Worm (Caenorhabditis elegans) whole organism, young adult: Measurements from ENCODE around the gene clec-60.
"Not testable (repeated sequence)": the region's sequence is repeated elsewhere in the genome, so short reads cannot be mapped to it uniquely, and the experiment has no call there.

ENCODE experiments used
- B0261.1 ChIP-seq: sonication (generic microtip); optimal IDR thresholded peaks from 2 replicates; lab custom pipeline; 2016; ENCODE audit warnings: mild to moderate bottlenecking, missing genetic modification characterization, moderate library complexity, missing compliant biosample characterization
- aptf-3 ChIP-seq: fragments of 200-800 bp; sonication (Bioruptor generic); IDR thresholded peaks from 2 replicates; pipeline ENCODE4 v1.3.6; 2022; ENCODE audit warnings: missing genetic modification characterization, missing compliant biosample characterization
- bed-1 ChIP-seq: fragments of 200-800 bp; sonication (Bioruptor generic); IDR thresholded peaks from 2 replicates; pipeline ENCODE4 v1.3.6; 2022; ENCODE audit warnings: missing genetic modification reagents, missing genetic modification characterization, missing compliant biosample characterization
- dpl-1 ChIP-seq: fragments of 150-350 bp; optimal IDR thresholded peaks from 2 replicates; lab custom pipeline; 2014; ENCODE audit warnings: missing biosample characterization, missing genetic modification reagents, missing genetic modification characterization
- lsl-1 ChIP-seq: fragments of 200-800 bp; sonication (Bioruptor generic); optimal IDR thresholded peaks from 2 replicates; lab custom pipeline; 2018; ENCODE audit warnings: mild to moderate bottlenecking, missing genetic modification characterization, moderate library complexity, missing compliant biosample characterization
- nhr-90 ChIP-seq: sonication (generic microtip); optimal IDR thresholded peaks from 2 replicates; lab custom pipeline; 2016; ENCODE audit warnings: missing genotype, mild to moderate bottlenecking, missing genetic modification characterization, missing compliant biosample characterization
- snpc-4 ChIP-seq, 5 experiments: fragments of 150-350 bp in 1 of 5; sonication (generic microtip) in 4 of 5; optimal IDR thresholded peaks; 2 replicates each; lab custom pipeline; 2014 to 2018; ENCODE audit warnings: missing genetic modification characterization in 5 of 5, missing biosample characterization in 3 of 5, antibody characterized with exemption in 2 of 5, mild to moderate bottlenecking in 2 of 5, missing compliant biosample characterization in 2 of 5, missing genotype in 2 of 5, moderate library complexity in 2 of 5, missing genetic modification reagents in 1 of 5
- unc-62 ChIP-seq: fragments of 150-350 bp; optimal IDR thresholded peaks from 2 replicates; lab custom pipeline; 2014; ENCODE audit warnings: missing biosample characterization, missing genetic modification reagents, missing genetic modification characterization

DNA sequence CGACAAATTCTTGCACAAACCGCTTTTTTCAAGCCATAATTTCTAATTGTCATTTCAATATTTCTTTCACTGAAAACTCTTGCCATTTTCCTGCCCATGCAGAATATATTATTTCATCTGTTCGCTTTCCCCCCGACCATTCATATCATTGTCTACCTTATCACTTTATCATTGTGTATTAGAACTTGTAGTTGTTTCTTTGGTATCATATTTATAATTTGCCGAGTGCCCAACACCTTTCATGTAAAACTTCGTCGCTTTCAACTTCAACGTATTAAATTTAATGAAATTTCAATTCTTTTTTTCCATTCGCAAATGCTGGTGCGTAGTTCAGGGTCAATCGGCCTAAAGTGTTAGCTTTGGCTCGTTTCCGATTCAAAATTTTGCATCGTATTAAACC lies 38.8 kb downstream of the clec-60 start, which contains the start of gene ZK673.1:
- not testable (repeated sequence) for TF ChIP-seq bed-1 (GFP tag; lab: Robert Waterston, UW); snpc-4 (GFP tag; optimal IDR thresholded peaks at IDR 0.05; lab: Kevin White, UChicago); snpc-4 (tag; optimal IDR thresholded peaks at IDR 0.05; lab: Kevin White, UChicago); lsl-1; B0261.1 (tag; lab: Kevin White, UChicago); dpl-1 (GFP tag; lab: Kevin White, UChicago); unc-62 (GFP tag; lab: Kevin White, UChicago); aptf-3; nhr-90 (tag; lab: Kevin White, UChicago)
